Fruit fly (Drosophila melanogaster): ENCODE results near the gene CG15412.

dm6 chr2L:3342369-3342768 is 33.1 kb downstream of the CG15412 start:
- TF ChIP-seq CG8478 (optimal IDR thresholded peaks at IDR 0.05) (no peak), CTCF (optimal IDR thresholded peaks at IDR 0.05) (no peak)
